Worm (Caenorhabditis elegans) whole organism, late embryonic: ENCODE measurements around the gene T22D1.3.

Source experiments
- K09A11.1 ChIP-seq: sonication (generic microtip); optimal IDR thresholded peaks from 2 replicates; lab custom pipeline; 2017; ENCODE audit warnings: antibody characterized with exemption, mild to moderate bottlenecking, missing genetic modification characterization, missing compliant biosample characterization; ENCODE audit not compliant: insufficient read depth
- ceh-14 ChIP-seq: sonication (generic microtip); optimal IDR thresholded peaks from 2 replicates; lab custom pipeline; 2016; ENCODE audit warnings: missing genotype, missing genetic modification characterization, missing compliant biosample characterization
- ceh-19 ChIP-seq: fragments of 200-800 bp; sonication (Bioruptor generic); optimal IDR thresholded peaks from 2 replicates; lab custom pipeline; 2018; ENCODE audit warnings: mild to moderate bottlenecking, missing genetic modification characterization, missing compliant biosample characterization
- ceh-31 ChIP-seq: sonication (generic microtip); optimal IDR thresholded peaks from 2 replicates; lab custom pipeline; 2016; ENCODE audit warnings: missing genetic modification characterization, missing compliant biosample characterization
- ceh-34 ChIP-seq: sonication (generic microtip); optimal IDR thresholded peaks from 2 replicates; lab custom pipeline; 2016; ENCODE audit warnings: mild to moderate bottlenecking, missing genetic modification characterization, missing compliant biosample characterization
- ceh-48 ChIP-seq: sonication (generic microtip); optimal IDR thresholded peaks from 2 replicates; lab custom pipeline; 2016; ENCODE audit warnings: missing genetic modification characterization, inconsistent platforms, missing compliant biosample characterization
- ceh-9 ChIP-seq: sonication (generic microtip); optimal IDR thresholded peaks from 2 replicates; lab custom pipeline; 2016; ENCODE audit warnings: mild to moderate bottlenecking, missing genetic modification characterization, inconsistent platforms, missing compliant biosample characterization
- elt-2 ChIP-seq: sonication (generic microtip); optimal IDR thresholded peaks from 2 replicates; lab custom pipeline; 2016; ENCODE audit warnings: missing genetic modification reagents, missing genetic modification characterization, missing compliant biosample characterization
- elt-4 ChIP-seq: sonication (generic microtip); optimal IDR thresholded peaks from 2 replicates; lab custom pipeline; 2016; ENCODE audit warnings: missing genetic modification characterization, missing compliant biosample characterization
- eyg-1 ChIP-seq: sonication (generic microtip); optimal IDR thresholded peaks from 2 replicates; lab custom pipeline; 2016; ENCODE audit warnings: missing genotype, missing genetic modification characterization, missing compliant biosample characterization
- fkh-6 ChIP-seq: sonication (generic microtip); optimal IDR thresholded peaks from 2 replicates; lab custom pipeline; 2016; ENCODE audit warnings: missing genetic modification characterization, missing compliant biosample characterization
- gmeb-2 ChIP-seq: sonication (generic microtip); optimal IDR thresholded peaks from 2 replicates; lab custom pipeline; 2016; ENCODE audit warnings: missing genetic modification characterization, inconsistent platforms, missing compliant biosample characterization
- hlh-8 ChIP-seq: sonication (generic microtip); optimal IDR thresholded peaks from 2 replicates; lab custom pipeline; 2016; ENCODE audit warnings: missing genotype, missing genetic modification characterization, missing compliant biosample characterization
- lim-6 ChIP-seq: sonication (generic microtip); optimal IDR thresholded peaks from 2 replicates; lab custom pipeline; 2016; ENCODE audit warnings: missing genetic modification characterization, missing compliant biosample characterization
- mec-3 ChIP-seq: sonication (generic microtip); optimal IDR thresholded peaks from 2 replicates; lab custom pipeline; 2016; ENCODE audit warnings: borderline replicate concordance, missing genetic modification characterization, missing compliant biosample characterization
- nfya-1 ChIP-seq: sonication (generic microtip); optimal IDR thresholded peaks from 2 replicates; lab custom pipeline; 2017; ENCODE audit warnings: missing genetic modification characterization, mild to moderate bottlenecking, missing compliant biosample characterization, antibody characterized with exemption, moderate library complexity
- nhr-11 ChIP-seq: fragments of 150-350 bp; optimal IDR thresholded peaks from 2 replicates; lab custom pipeline; 2014; ENCODE audit warnings: missing biosample characterization, missing genetic modification characterization
- npax-4 ChIP-seq: sonication (generic microtip); optimal IDR thresholded peaks from 2 replicates; lab custom pipeline; 2016; ENCODE audit warnings: missing genetic modification characterization, missing compliant biosample characterization
- odd-2 ChIP-seq: sonication (generic microtip); optimal IDR thresholded peaks from 2 replicates; lab custom pipeline; 2017; ENCODE audit warnings: antibody characterized with exemption, mild to moderate bottlenecking, missing genetic modification characterization, missing compliant biosample characterization
- pag-3 ChIP-seq: sonication (generic microtip); optimal IDR thresholded peaks from 2 replicates; lab custom pipeline; 2016; ENCODE audit warnings: missing compliant biosample characterization, missing genetic modification characterization, borderline replicate concordance
- pha-2 ChIP-seq: sonication (generic microtip); optimal IDR thresholded peaks from 2 replicates; lab custom pipeline; 2017; ENCODE audit warnings: mild to moderate bottlenecking, missing genetic modification characterization, missing compliant biosample characterization
- pha-4 ChIP-seq: fragments of 150-350 bp; optimal IDR thresholded peaks from 2 replicates; lab custom pipeline; 2018; ENCODE audit warnings: missing biosample characterization, missing genetic modification reagents, missing genetic modification characterization
- pros-1 ChIP-seq: fragments of 150-350 bp; optimal IDR thresholded peaks from 2 replicates; lab custom pipeline; 2014; ENCODE audit warnings: missing biosample characterization, missing genetic modification reagents, missing genetic modification characterization
- rnt-1 ChIP-seq: sonication (generic microtip); optimal IDR thresholded peaks from 2 replicates; lab custom pipeline; 2016; ENCODE audit warnings: missing genetic modification characterization, missing compliant biosample characterization
- sdc-2 ChIP-seq: sonication (generic microtip); optimal IDR thresholded peaks from 2 replicates; lab custom pipeline; 2016; ENCODE audit warnings: missing genotype, missing genetic modification characterization, missing compliant biosample characterization
- sox-2 ChIP-seq: fragments of 200-800 bp; sonication (Bioruptor generic); IDR thresholded peaks from 2 replicates; pipeline ENCODE4 v1.3.6; 2022; ENCODE audit warnings: missing genetic modification reagents, missing genetic modification characterization, missing compliant biosample characterization
- sox-4 ChIP-seq: sonication (generic microtip); optimal IDR thresholded peaks from 2 replicates; lab custom pipeline; 2017; ENCODE audit warnings: mild to moderate bottlenecking, missing genetic modification characterization, inconsistent platforms, missing compliant biosample characterization
- syd-9 ChIP-seq: sonication (generic microtip); optimal IDR thresholded peaks from 2 replicates; lab custom pipeline; 2016; ENCODE audit warnings: mild to moderate bottlenecking, missing genetic modification characterization, moderate library complexity, missing compliant biosample characterization
- unc-42 ChIP-seq: sonication (generic microtip); optimal IDR thresholded peaks from 2 replicates; lab custom pipeline; 2016; ENCODE audit warnings: missing genotype, missing genetic modification characterization, missing compliant biosample characterization
- unc-55 ChIP-seq: sonication (generic microtip); optimal IDR thresholded peaks from 2 replicates; lab custom pipeline; 2017; ENCODE audit warnings: missing biosample characterization, missing genetic modification reagents, missing genetic modification characterization
- unc-86 ChIP-seq: sonication (generic microtip); optimal IDR thresholded peaks from 2 replicates; lab custom pipeline; 2016; ENCODE audit warnings: missing genetic modification characterization, missing compliant biosample characterization

The T22D1.3 gene

ce11 chrIV:6941101-6941500, 27.8 kb downstream of the T22D1.3 start:
- no peak for TF ChIP-seq mec-3 (tag; lab: Kevin White, UChicago)
- no peak for TF ChIP-seq unc-42
- no peak for TF ChIP-seq npax-4 (tag; lab: Kevin White, UChicago)
- TF ChIP-seq unc-86 (tag; lab: Kevin White, UChicago) = no peak
- no peak for TF ChIP-seq sdc-2
- TF ChIP-seq unc-55 (GFP tag; lab: Kevin White, UChicago) = no peak
- TF ChIP-seq gmeb-2 (tag; lab: Kevin White, UChicago) = no peak
- no peak for TF ChIP-seq elt-4 (tag; lab: Kevin White, UChicago)
- no peak for TF ChIP-seq ceh-48 (tag; lab: Kevin White, UChicago)
- TF ChIP-seq nhr-11 = no peak
- no peak for TF ChIP-seq rnt-1 (tag; lab: Kevin White, UChicago)
- TF ChIP-seq ceh-34 (tag; lab: Kevin White, UChicago) = no peak
- no peak for TF ChIP-seq pha-4 (tag; lab: Kevin White, UChicago)

ce11 chrIV:6946832-6947231, 33.5 kb downstream of the T22D1.3 start:
- TF ChIP-seq unc-55 (GFP tag; lab: Kevin White, UChicago) = peak; percentile 69
- no peak for TF ChIP-seq pros-1
- TF ChIP-seq rnt-1 (tag; lab: Kevin White, UChicago) = peak; percentile 1

ce11 chrIV:6951259-6951658, 37.9 kb downstream of the T22D1.3 start:
- TF ChIP-seq odd-2 (tag; lab: Kevin White, UChicago) (no peak), K09A11.1 (tag; lab: Kevin White, UChicago) (no peak), fkh-6 (no peak), sox-4 (tag; lab: Kevin White, UChicago) (no peak), lim-6 (tag; lab: Kevin White, UChicago) (no peak), sox-2 (GFP tag; lab: Robert Waterston, UW) (no peak), pag-3 (tag; lab: Kevin White, UChicago) (no peak), hlh-8 (tag; lab: Kevin White, UChicago) (no peak), rnt-1 (tag; lab: Kevin White, UChicago) (no peak), syd-9 (tag; lab: Kevin White, UChicago) (no peak), ceh-9 (no peak)

ce11 chrIV:6954682-6955081, 41.3 kb downstream of the T22D1.3 start:
- TF ChIP-seq pag-3 (tag; lab: Kevin White, UChicago) (no peak), pha-2 (tag; lab: Kevin White, UChicago) (no peak), unc-42 (peak; percentile 25)

- TF ChIP-seq unc-55 (GFP tag; lab: Kevin White, UChicago) (peak; percentile 32), ceh-19 (GFP tag; lab: Kevin White, UChicago) (no peak), nfya-1 (tag; lab: Kevin White, UChicago) (peak; percentile 52), ceh-31 (tag; lab: Kevin White, UChicago) (peak; percentile 25), unc-42 (peak; percentile 96), K09A11.1 (tag; lab: Kevin White, UChicago) (no peak)
- TF ChIP-seq, all 69 proteins: peak for 4
These were observed 43.3 kb downstream of the T22D1.3 start for ce11 chrIV:6956668-6957067.

ce11 chrIV:6957341-6957740, 44.0 kb downstream of the T22D1.3 start, which contains the start of gene jnk-1:
Gene jnk-1 (plus strand): TSS chrIV:6957641.
- TF ChIP-seq unc-55 (GFP tag; lab: Kevin White, UChicago) (no peak), ceh-14 (tag; lab: Kevin White, UChicago) (no peak), eyg-1 (tag; lab: Kevin White, UChicago) (no peak), pha-4 (tag; lab: Kevin White, UChicago) (no peak), hlh-8 (tag; lab: Kevin White, UChicago) (no peak), pha-2 (tag; lab: Kevin White, UChicago) (no peak), elt-2 (tag; lab: Kevin White, UChicago) (no peak)
- TF ChIP-seq, all 69 proteins: peak for 0
